Worm (Caenorhabditis elegans) whole organism, L1 larva: ENCODE measurements around the gene zyx-1.
A peak's percentile ranks its signal among the peaks of the same experiment; 100 is the strongest.

ENCODE experiments used
- C04F5.9 ChIP-seq: sonication (generic microtip); optimal IDR thresholded peaks from 2 replicates; lab custom pipeline; 2016; ENCODE audit warnings: missing genetic modification characterization, missing compliant biosample characterization
- C34B4.2 ChIP-seq: sonication (generic microtip); optimal IDR thresholded peaks from 2 replicates; lab custom pipeline; 2017; ENCODE audit warnings: mild to moderate bottlenecking, missing genetic modification characterization, missing compliant biosample characterization
- aha-1 ChIP-seq: fragments of 150-350 bp; optimal IDR thresholded peaks from 2 replicates; lab custom pipeline; 2014; ENCODE audit warnings: missing biosample characterization, missing genetic modification characterization
- alr-1 ChIP-seq: fragments of 200-800 bp; sonication (Bioruptor generic); optimal IDR thresholded peaks from 2 replicates; lab custom pipeline; 2018; ENCODE audit warnings: borderline replicate concordance, mild to moderate bottlenecking, missing genetic modification characterization, missing compliant biosample characterization
- ama-1 ChIP-seq: fragments of 150-350 bp; optimal IDR thresholded peaks from 2 replicates; lab custom pipeline; 2014
- blmp-1 ChIP-seq: fragments of 150-350 bp; optimal IDR thresholded peaks from 2 replicates; lab custom pipeline; 2014; ENCODE audit warnings: missing biosample characterization, missing genetic modification characterization
- ceh-63 ChIP-seq: fragments of 200-800 bp; sonication (Bioruptor generic); optimal IDR thresholded peaks from 2 replicates; lab custom pipeline; 2018; ENCODE audit warnings: mild to moderate bottlenecking, missing genetic modification characterization, missing compliant biosample characterization
- ceh-82 ChIP-seq, 3 experiments: fragments of 150-350 bp in 1 of 3; sonication (generic microtip) in 2 of 3; optimal IDR thresholded peaks; 2 replicates each; lab custom pipeline; 2014 to 2017; ENCODE audit warnings: missing biosample characterization in 3 of 3, missing genetic modification characterization in 3 of 3
- ceh-88 ChIP-seq: fragments of 200-800 bp; sonication (Bioruptor generic); IDR thresholded peaks from 2 replicates; pipeline ENCODE4 v1.3.6; 2022; ENCODE audit warnings: missing genetic modification characterization, missing compliant biosample characterization
- ces-1 ChIP-seq: fragments of 150-350 bp; optimal IDR thresholded peaks from 2 replicates; lab custom pipeline; 2014; ENCODE audit warnings: missing biosample characterization, missing genetic modification reagents, missing genetic modification characterization
- elt-2 ChIP-seq: sonication (generic microtip); optimal IDR thresholded peaks from 2 replicates; lab custom pipeline; 2016; ENCODE audit warnings: missing genetic modification characterization, mild to moderate bottlenecking, inconsistent platforms, missing compliant biosample characterization, missing genetic modification reagents
- ets-5 ChIP-seq: fragments of 200-800 bp; sonication (Bioruptor generic); IDR thresholded peaks from 2 replicates; pipeline ENCODE4 v1.3.6; 2022; ENCODE audit warnings: missing genetic modification characterization, missing compliant biosample characterization
- fkh-10 ChIP-seq: sonication (generic microtip); optimal IDR thresholded peaks from 2 replicates; lab custom pipeline; 2017; ENCODE audit warnings: missing biosample characterization, missing genetic modification reagents, missing genetic modification characterization
- fkh-4 ChIP-seq: sonication (generic microtip); optimal IDR thresholded peaks from 2 replicates; lab custom pipeline; 2016; ENCODE audit warnings: missing compliant biosample characterization, missing genetic modification characterization, borderline replicate concordance
- hlh-17 ChIP-seq: fragments of 200-800 bp; sonication (Bioruptor generic); optimal IDR thresholded peaks from 2 replicates; lab custom pipeline; 2018; ENCODE audit warnings: missing genetic modification characterization, mild to moderate bottlenecking, missing compliant biosample characterization, moderate library complexity, borderline replicate concordance
- hlh-4 ChIP-seq: sonication (generic microtip); optimal IDR thresholded peaks from 2 replicates; lab custom pipeline; 2016; ENCODE audit warnings: mild to moderate bottlenecking, missing genetic modification characterization, missing compliant biosample characterization
- irx-1 ChIP-seq: sonication (generic microtip); optimal IDR thresholded peaks from 2 replicates; lab custom pipeline; 2016; ENCODE audit warnings: missing genetic modification characterization, missing compliant biosample characterization
- isw-1 ChIP-seq: fragments of 200-800 bp; sonication (Bioruptor generic); IDR thresholded peaks from 2 replicates; pipeline ENCODE4 v1.3.6; 2022; ENCODE audit warnings: missing genetic modification characterization, missing compliant biosample characterization
- jun-1 ChIP-seq: fragments of 150-350 bp; optimal IDR thresholded peaks from 2 replicates; lab custom pipeline; 2014; ENCODE audit warnings: missing biosample characterization, missing genetic modification reagents, missing genetic modification characterization
- lin-13 ChIP-seq: fragments of 150-350 bp; optimal IDR thresholded peaks from 2 replicates; lab custom pipeline; 2014; ENCODE audit warnings: missing biosample characterization, missing genetic modification reagents, missing genetic modification characterization
- lin-35 ChIP-seq, 2 experiments: fragments of 150-350 bp; optimal IDR thresholded peaks; 2 replicates each; lab custom pipeline; 2014; ENCODE audit warnings: missing biosample characterization in 2 of 2, missing genetic modification characterization in 2 of 2, missing genetic modification reagents in 2 of 2
- lin-39 ChIP-seq: fragments of 150-350 bp; optimal IDR thresholded peaks from 2 replicates; lab custom pipeline; 2014; ENCODE audit warnings: missing biosample characterization, missing genetic modification reagents, missing genetic modification characterization
- lir-3 ChIP-seq: sonication (generic microtip); optimal IDR thresholded peaks from 2 replicates; lab custom pipeline; 2016; ENCODE audit warnings: mild to moderate bottlenecking, missing genetic modification characterization, moderate library complexity, missing compliant biosample characterization; ENCODE audit not compliant: poor library complexity
- lsy-2 ChIP-seq, 2 experiments: fragments of 150-350 bp; optimal IDR thresholded peaks; 2 replicates each; lab custom pipeline; 2014; ENCODE audit warnings: missing biosample characterization in 2 of 2, missing genetic modification characterization in 2 of 2
- mab-9 ChIP-seq: fragments of 200-800 bp; sonication (Bioruptor generic); IDR thresholded peaks from 2 replicates; pipeline ENCODE4 v1.3.6; 2022; ENCODE audit warnings: missing genetic modification reagents, missing genetic modification characterization, missing compliant biosample characterization
- mdl-1 ChIP-seq, 2 experiments: fragments of 150-350 bp; optimal IDR thresholded peaks; 2 replicates each; lab custom pipeline; 2014 to 2017; ENCODE audit warnings: missing biosample characterization in 2 of 2, missing genetic modification characterization in 2 of 2, inconsistent platforms in 1 of 2
- mef-2 ChIP-seq: fragments of 150-350 bp; optimal IDR thresholded peaks from 2 replicates; lab custom pipeline; 2014; ENCODE audit warnings: missing biosample characterization, missing genetic modification characterization
- nhr-11 ChIP-seq: fragments of 150-350 bp; optimal IDR thresholded peaks from 2 replicates; lab custom pipeline; 2014; ENCODE audit warnings: missing biosample characterization, missing genetic modification characterization
- nhr-20 ChIP-seq: sonication (generic microtip); optimal IDR thresholded peaks from 2 replicates; lab custom pipeline; 2016; ENCODE audit warnings: mild to moderate bottlenecking, missing genetic modification characterization, missing compliant biosample characterization
- nhr-71 ChIP-seq: sonication (generic microtip); optimal IDR thresholded peaks from 2 replicates; lab custom pipeline; 2016; ENCODE audit warnings: mild to moderate bottlenecking, missing genetic modification characterization, moderate library complexity, missing compliant biosample characterization
- nhr-84 ChIP-seq: sonication (generic microtip); optimal IDR thresholded peaks from 2 replicates; lab custom pipeline; 2017; ENCODE audit warnings: missing biosample characterization, missing genetic modification characterization
- nhr-90 ChIP-seq: sonication (generic microtip); optimal IDR thresholded peaks from 2 replicates; lab custom pipeline; 2016; ENCODE audit warnings: mild to moderate bottlenecking, missing genetic modification characterization, missing compliant biosample characterization; ENCODE audit not compliant: poor library complexity
- pag-3 ChIP-seq: sonication (generic microtip); optimal IDR thresholded peaks from 2 replicates; lab custom pipeline; 2017; ENCODE audit warnings: missing genetic modification characterization, mild to moderate bottlenecking, missing compliant biosample characterization, antibody characterized with exemption, borderline replicate concordance; ENCODE audit not compliant: insufficient read depth
- snpc-4 ChIP-seq: fragments of 150-350 bp; optimal IDR thresholded peaks from 2 replicates; lab custom pipeline; 2014; ENCODE audit warnings: missing biosample characterization, missing genetic modification characterization
- snu-23 ChIP-seq: sonication (generic microtip); optimal IDR thresholded peaks from 2 replicates; lab custom pipeline; 2016; ENCODE audit warnings: missing genetic modification characterization, missing compliant biosample characterization
- sup-37 ChIP-seq: fragments of 200-800 bp; sonication (Bioruptor generic); optimal IDR thresholded peaks from 2 replicates; lab custom pipeline; 2018; ENCODE audit warnings: mild to moderate bottlenecking, missing genetic modification characterization, missing compliant biosample characterization
- swsn-7 ChIP-seq: sonication (generic microtip); optimal IDR thresholded peaks from 2 replicates; lab custom pipeline; 2016; ENCODE audit warnings: missing genetic modification characterization, missing compliant biosample characterization
- tbx-2 ChIP-seq: sonication (generic microtip); optimal IDR thresholded peaks from 2 replicates; lab custom pipeline; 2016; ENCODE audit warnings: missing genetic modification characterization, missing compliant biosample characterization
- tlp-1 ChIP-seq: fragments of 150-350 bp; optimal IDR thresholded peaks from 2 replicates; lab custom pipeline; 2014; ENCODE audit warnings: missing biosample characterization, missing genetic modification characterization
- unc-62 ChIP-seq: fragments of 150-350 bp; optimal IDR thresholded peaks from 2 replicates; lab custom pipeline; 2014; ENCODE audit warnings: missing biosample characterization, missing genetic modification reagents, missing genetic modification characterization
- unc-86 ChIP-seq: sonication (generic microtip); optimal IDR thresholded peaks from 2 replicates; lab custom pipeline; 2016; ENCODE audit warnings: missing genetic modification characterization, missing compliant biosample characterization
- vab-15 ChIP-seq: sonication (generic microtip); optimal IDR thresholded peaks from 2 replicates; lab custom pipeline; 2017; ENCODE audit warnings: missing genotype, mild to moderate bottlenecking, missing genetic modification characterization, missing compliant biosample characterization
- xbp-1 ChIP-seq: sonication (generic microtip); optimal IDR thresholded peaks from 2 replicates; lab custom pipeline; 2016; ENCODE audit warnings: missing genetic modification characterization, missing compliant biosample characterization
- ztf-4 ChIP-seq: fragments of 150-350 bp; optimal IDR thresholded peaks from 2 replicates; lab custom pipeline; 2014; ENCODE audit warnings: missing biosample characterization, missing genetic modification characterization

The zyx-1 gene

ce11 chrII:13077746-13078145 lies 21.0 kb downstream of the zyx-1 start (continued):
- TF ChIP-seq mdl-1 (tag; optimal IDR thresholded peaks at IDR 0.05; lab: Kevin White, UChicago), result peak in 1 of 2 experiments; percentile 46
- TF ChIP-seq ces-1 (GFP tag; lab: Kevin White, UChicago), result no peak
- peak in 1 of 2 experiments; percentile 58 for TF ChIP-seq lin-35 (GFP tag; optimal IDR thresholded peaks at IDR 0.05; lab: Kevin White, UChicago)
- TF ChIP-seq nhr-84, result no peak
- peak; percentile 44 for TF ChIP-seq nhr-90
- TF ChIP-seq C34B4.2, result no peak
- no peak for TF ChIP-seq lin-39
- TF ChIP-seq sup-37 (GFP tag; lab: Kevin White, UChicago), result no peak
- TF ChIP-seq swsn-7, result no peak
- TF ChIP-seq irx-1 (tag; lab: Kevin White, UChicago), result no peak
- no peak for TF ChIP-seq snu-23 (GFP tag; lab: Kevin White, UChicago)
- no peak for TF ChIP-seq fkh-10 (GFP tag; lab: Kevin White, UChicago)
- TF ChIP-seq nhr-71, result peak; percentile 46

DNA sequence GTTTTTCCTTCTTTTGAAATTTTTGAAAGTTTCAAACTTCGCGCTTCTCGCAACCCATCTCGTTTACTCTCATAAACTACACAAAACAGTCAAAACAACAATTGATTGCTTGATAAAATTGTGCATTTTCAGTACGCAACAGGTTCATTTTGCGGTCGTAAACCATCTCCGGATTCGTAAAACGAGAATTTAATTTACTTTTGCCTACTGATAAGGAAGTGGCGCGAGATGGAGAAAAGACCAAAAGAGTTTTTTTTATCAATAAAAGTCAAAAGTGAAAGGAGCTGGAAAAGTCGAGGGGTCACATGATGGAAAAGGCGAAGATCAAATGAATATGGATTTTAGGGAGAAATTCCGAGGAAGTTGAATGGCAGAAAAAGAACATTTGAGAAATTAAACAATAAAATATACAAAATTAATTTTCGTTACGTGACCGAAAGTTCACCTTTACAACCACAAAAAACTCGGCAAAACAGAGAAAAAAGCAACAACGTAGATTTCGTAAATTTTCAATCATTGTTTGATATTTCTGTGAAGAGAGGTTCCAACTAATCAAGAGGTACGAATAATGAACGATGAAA lies 22.2 kb downstream of the zyx-1 start, which contains the start of gene F42G4.6:
Gene F42G4.6, plus strand, starts transcription at position 531 of the 581 bp plus-strand sequence.
- TF ChIP-seq alr-1 (tag; lab: Kevin White, UChicago), result no peak
- TF ChIP-seq mab-9 (GFP tag; lab: Robert Waterston, UW), result no peak
- TF ChIP-seq C34B4.2, result no peak
- TF ChIP-seq tlp-1 (tag; lab: Kevin White, UChicago), result no peak
- TF ChIP-seq aha-1, result no peak
- no peak for TF ChIP-seq isw-1 (GFP tag; lab: Robert Waterston, UW)
- no peak for TF ChIP-seq xbp-1 (tag; lab: Kevin White, UChicago)
- no peak for TF ChIP-seq fkh-10 (GFP tag; lab: Kevin White, UChicago)
- TF ChIP-seq nhr-20, result peak; percentile 34
- TF ChIP-seq nhr-11 (tag; lab: Kevin White, UChicago), result no peak
- TF ChIP-seq snpc-4 (tag; lab: Kevin White, UChicago), result no peak
- no peak for TF ChIP-seq ceh-63 (GFP tag; lab: Kevin White, UChicago)
- TF ChIP-seq lin-35 (GFP tag; optimal IDR thresholded peaks at IDR 0.05; lab: Kevin White, UChicago), result peak in 1 of 2 experiments; percentile 19
- no peak for TF ChIP-seq ceh-88 (GFP tag; lab: Robert Waterston, UW)
- no peak for TF ChIP-seq unc-62 (GFP tag; lab: Kevin White, UChicago)
- no peak for TF ChIP-seq hlh-17 (GFP tag; lab: Kevin White, UChicago)
- no peak for TF ChIP-seq vab-15
- no peak for TF ChIP-seq jun-1 (tag; lab: Kevin White, UChicago)
- TF ChIP-seq pag-3, result no peak
- TF ChIP-seq C04F5.9, result no peak
- TF ChIP-seq ets-5, result no peak
- TF ChIP-seq elt-2 (tag; lab: Kevin White, UChicago), result peak; percentile 87
- TF ChIP-seq fkh-4 (tag; lab: Kevin White, UChicago), result no peak
- TF ChIP-seq lsy-2 (tag; optimal IDR thresholded peaks at IDR 0.05; lab: Kevin White, UChicago), result no peak
- no peak for TF ChIP-seq ztf-4 (tag; lab: Kevin White, UChicago)
- TF ChIP-seq ama-1 (lab: Kevin White, UChicago), result no peak
- TF ChIP-seq mdl-1 (tag; optimal IDR thresholded peaks at IDR 0.05; lab: Kevin White, UChicago), result peak in 1 of 2 experiments; percentile 19
- TF ChIP-seq lin-13 (GFP tag; lab: Kevin White, UChicago), result no peak
- TF ChIP-seq hlh-4, result no peak
- TF ChIP-seq nhr-90, result peak; percentile 6
- no peak for TF ChIP-seq lir-3 (tag; lab: Kevin White, UChicago)
- TF ChIP-seq mef-2 (tag; lab: Kevin White, UChicago), result no peak
- no peak for TF ChIP-seq tbx-2 (tag; lab: Kevin White, UChicago)
- no peak for TF ChIP-seq unc-86 (tag; lab: Kevin White, UChicago)
- TF ChIP-seq ceh-82 (tag; optimal IDR thresholded peaks at IDR 0.05; lab: Kevin White, UChicago), result no peak
- peak; percentile 3 for TF ChIP-seq blmp-1 (tag; lab: Kevin White, UChicago)
